Fruit fly (Drosophila melanogaster) whole organism, wandering third instar larva: ENCODE results near the gene CG31224.

Source experiments
- CG9705 ChIP-seq: fragments of 200-800 bp; sonication (Bioruptor generic); optimal IDR thresholded peaks from 2 replicates; lab custom pipeline; 2018; ENCODE audit warnings: missing biosample characterization, mild to moderate bottlenecking, missing genetic modification characterization
- fru ChIP-seq: fragments of 200-800 bp; sonication (Bioruptor generic); optimal IDR thresholded peaks from 3 replicates; lab custom pipeline; 2016; ENCODE audit warnings: missing biosample characterization, mild to moderate bottlenecking, missing genetic modification characterization
- lola ChIP-seq: fragments of >200 bp; optimal IDR thresholded peaks from 2 replicates; lab custom pipeline; 2017; ENCODE audit warnings: missing biosample characterization, missing genetic modification characterization
- tai ChIP-seq: sonication (Bioruptor generic); optimal IDR thresholded peaks from 2 replicates; lab custom pipeline; 2016; ENCODE audit warnings: missing biosample characterization, missing genetic modification characterization

dm6 chr3R:18663525-18663924 is 4.4 kb upstream of the CG31224 start, which contains the start of the genes Cpsf73 and Gos28:
- TF ChIP-seq CG9705 (GFP tag; lab: Kevin White, UChicago) (no peak), tai (GFP tag; lab: Kevin White, UChicago) (no peak), lola (GFP tag; lab: Kevin White, UChicago) (no peak), fru (no peak)
